Fruit fly (Drosophila melanogaster): ENCODE results near the gene CG34437.

Gene CG34437

dm6 chr3R:28307926-28308746 lies 24.6 kb downstream of the CG34437 start:
- TF ChIP-seq usp (GFP tag; optimal IDR thresholded peaks at IDR 0.05) = no peak
- TF ChIP-seq pan (optimal IDR thresholded peaks at IDR 0.05) = no peak
- TF ChIP-seq psq (optimal IDR thresholded peaks at IDR 0.05) = no peak
- TF ChIP-seq CG8478 (optimal IDR thresholded peaks at IDR 0.05) = no peak
- TF ChIP-seq EcR (GFP tag; optimal IDR thresholded peaks at IDR 0.05) = no peak
- TF ChIP-seq Dll (optimal IDR thresholded peaks at IDR 0.05) = no peak

dm6 chr3R:28317151-28317844 lies 33.8 kb downstream of the CG34437 start:
- TF ChIP-seq usp (GFP tag; optimal IDR thresholded peaks at IDR 0.05) (no peak), CG8478 (optimal IDR thresholded peaks at IDR 0.05) (no peak), Dll (optimal IDR thresholded peaks at IDR 0.05) (no peak), psq (optimal IDR thresholded peaks at IDR 0.05) (no peak), pan (optimal IDR thresholded peaks at IDR 0.05) (no peak), EcR (GFP tag; optimal IDR thresholded peaks at IDR 0.05) (no peak)

dm6 chr3R:28323718-28324350 lies 40.3 kb downstream of the CG34437 start:
- no peak for TF ChIP-seq CG8478 (optimal IDR thresholded peaks at IDR 0.05)
- TF ChIP-seq usp (GFP tag; optimal IDR thresholded peaks at IDR 0.05) = no peak
- TF ChIP-seq EcR (GFP tag; optimal IDR thresholded peaks at IDR 0.05) = no peak
- TF ChIP-seq Dll (optimal IDR thresholded peaks at IDR 0.05) = no peak
- TF ChIP-seq pan (optimal IDR thresholded peaks at IDR 0.05) = no peak
- TF ChIP-seq psq (optimal IDR thresholded peaks at IDR 0.05) = no peak

dm6 chr3R:28324834-28325233 lies 41.3 kb downstream of the CG34437 start:
- TF ChIP-seq pan (optimal IDR thresholded peaks at IDR 0.05) = no peak
- TF ChIP-seq usp (GFP tag; optimal IDR thresholded peaks at IDR 0.05) = no peak
- no peak for TF ChIP-seq psq (optimal IDR thresholded peaks at IDR 0.05)
- TF ChIP-seq EcR (GFP tag; optimal IDR thresholded peaks at IDR 0.05) = no peak
- no peak for TF ChIP-seq CG8478 (optimal IDR thresholded peaks at IDR 0.05)
- TF ChIP-seq Dll (optimal IDR thresholded peaks at IDR 0.05) = no peak

- TF ChIP-seq Dll (optimal IDR thresholded peaks at IDR 0.05) (no peak), pan (optimal IDR thresholded peaks at IDR 0.05) (no peak), CG8478 (optimal IDR thresholded peaks at IDR 0.05) (no peak), usp (GFP tag; optimal IDR thresholded peaks at IDR 0.05) (no peak), psq (optimal IDR thresholded peaks at IDR 0.05) (no peak), EcR (GFP tag; optimal IDR thresholded peaks at IDR 0.05) (no peak)
Observed at dm6 chr3R:28325415-28325814, 41.9 kb downstream of the CG34437 start.

- TF ChIP-seq Dll (optimal IDR thresholded peaks at IDR 0.05) = no peak
- TF ChIP-seq pan (optimal IDR thresholded peaks at IDR 0.05) = no peak
- no peak for TF ChIP-seq CG8478 (optimal IDR thresholded peaks at IDR 0.05)
- no peak for TF ChIP-seq usp (GFP tag; optimal IDR thresholded peaks at IDR 0.05)
- no peak for TF ChIP-seq EcR (GFP tag; optimal IDR thresholded peaks at IDR 0.05)
- no peak for TF ChIP-seq psq (optimal IDR thresholded peaks at IDR 0.05)
Observed at dm6 chr3R:28326150-28326965, 42.8 kb downstream of the CG34437 start.

dm6 chr3R:28327132-28327531 lies 43.6 kb downstream of the CG34437 start:
- TF ChIP-seq usp (GFP tag; optimal IDR thresholded peaks at IDR 0.05) = no peak

- no peak for TF ChIP-seq pan (optimal IDR thresholded peaks at IDR 0.05)
- no peak for TF ChIP-seq usp (GFP tag; optimal IDR thresholded peaks at IDR 0.05)
- no peak for TF ChIP-seq EcR (GFP tag; optimal IDR thresholded peaks at IDR 0.05)
- TF ChIP-seq Dll (optimal IDR thresholded peaks at IDR 0.05) = no peak
- no peak for TF ChIP-seq psq (optimal IDR thresholded peaks at IDR 0.05)
- TF ChIP-seq CG8478 (optimal IDR thresholded peaks at IDR 0.05) = no peak
Observed at dm6 chr3R:28327709-28328467, 44.4 kb downstream of the CG34437 start.

dm6 chr3R:28328780-28329546 lies 45.4 kb downstream of the CG34437 start:
- TF ChIP-seq EcR (GFP tag; optimal IDR thresholded peaks at IDR 0.05) (no peak), CG8478 (optimal IDR thresholded peaks at IDR 0.05) (no peak), psq (optimal IDR thresholded peaks at IDR 0.05) (no peak), usp (GFP tag; optimal IDR thresholded peaks at IDR 0.05) (no peak), pan (optimal IDR thresholded peaks at IDR 0.05) (no peak), Dll (optimal IDR thresholded peaks at IDR 0.05) (no peak)

Data from whole organism.